Fruit fly (Drosophila melanogaster) whole organism, embryonic: ENCODE data around the gene Usp30.
A peak's percentile ranks its signal among the peaks of the same experiment; 100 is the strongest.

ENCODE experiments used
- Bgb ChIP-seq: fragments of 200-800 bp; sonication (Bioruptor generic); IDR thresholded peaks from 2 replicates; pipeline ENCODE4 v1.3.6; 2022; ENCODE audit warnings: missing biosample characterization, missing genetic modification characterization; ENCODE audit not compliant: partially characterized antibody
- CG11247 ChIP-seq: fragments of 200-800 bp; sonication (Bioruptor generic); IDR thresholded peaks from 2 replicates; pipeline ENCODE4 v1.3.6; 2022; ENCODE audit warnings: missing biosample characterization, missing genetic modification characterization
- CG12071 ChIP-seq: fragments of 200-800 bp; sonication (Bioruptor generic); optimal IDR thresholded peaks from 3 replicates; lab custom pipeline; 2018; ENCODE audit warnings: missing biosample characterization, mild to moderate bottlenecking, missing genetic modification characterization
- CG12769 ChIP-seq: fragments of 200-800 bp; sonication (Bioruptor generic); optimal IDR thresholded peaks from 2 replicates; lab custom pipeline; 2019; ENCODE audit warnings: missing biosample characterization, mild to moderate bottlenecking, missing genetic modification characterization, moderate library complexity
- CG13296 ChIP-seq: fragments of 200-800 bp; sonication (Bioruptor generic); optimal IDR thresholded peaks from 3 replicates; lab custom pipeline; 2018; ENCODE audit warnings: missing biosample characterization, mild to moderate bottlenecking, missing genetic modification characterization
- CG14710 ChIP-seq: fragments of 200-800 bp; sonication (Bioruptor generic); optimal IDR thresholded peaks from 3 replicates; lab custom pipeline; 2019; ENCODE audit warnings: missing biosample characterization, mild to moderate bottlenecking, missing genetic modification characterization, moderate library complexity
- CG15479 ChIP-seq: fragments of 200-800 bp; sonication (Bioruptor generic); optimal IDR thresholded peaks from 3 replicates; lab custom pipeline; 2019; ENCODE audit warnings: missing biosample characterization, mild to moderate bottlenecking, missing genetic modification characterization, moderate library complexity
- CG15696 ChIP-seq: fragments of 200-800 bp; sonication (Bioruptor generic); optimal IDR thresholded peaks from 2 replicates; lab custom pipeline; 2019; ENCODE audit warnings: missing biosample characterization, mild to moderate bottlenecking, missing genetic modification characterization, moderate library complexity
- CG32767 ChIP-seq: fragments of 200-800 bp; sonication (Bioruptor generic); IDR thresholded peaks from 2 replicates; pipeline ENCODE4 v1.3.6; 2022; ENCODE audit warnings: missing biosample characterization, missing genetic modification characterization
- CG33213 ChIP-seq: fragments of 200-800 bp; sonication (Bioruptor generic); optimal IDR thresholded peaks from 3 replicates; lab custom pipeline; 2016; ENCODE audit warnings: missing biosample characterization, missing genetic modification characterization
- CG34376 ChIP-seq: fragments of 200-800 bp; sonication (Bioruptor generic); optimal IDR thresholded peaks from 2 replicates; lab custom pipeline; 2018; ENCODE audit warnings: missing biosample characterization, mild to moderate bottlenecking, missing genetic modification characterization
- CG3838 ChIP-seq: fragments of 200-800 bp; sonication (Bioruptor generic); optimal IDR thresholded peaks from 3 replicates; lab custom pipeline; 2016; ENCODE audit warnings: missing biosample characterization, missing genetic modification characterization
- CG42726 ChIP-seq: fragments of 200-800 bp; sonication (Bioruptor generic); IDR thresholded peaks from 2 replicates; pipeline ENCODE4 v1.3.6; 2022; ENCODE audit warnings: missing biosample characterization, missing genetic modification characterization; ENCODE audit not compliant: partially characterized antibody
- CG4282 ChIP-seq: fragments of 200-800 bp; sonication (Bioruptor generic); optimal IDR thresholded peaks from 2 replicates; lab custom pipeline; 2016; ENCODE audit warnings: missing biosample characterization, missing genetic modification characterization
- CG6791 ChIP-seq: fragments of 200-800 bp; sonication (Bioruptor generic); IDR thresholded peaks from 3 replicates; pipeline ENCODE4 v1.3.6; 2022; ENCODE audit warnings: missing biosample characterization, missing genetic modification characterization; ENCODE audit not compliant: partially characterized antibody
- CG8359 ChIP-seq: fragments of 200-800 bp; sonication (Bioruptor generic); optimal IDR thresholded peaks from 2 replicates; lab custom pipeline; 2017; ENCODE audit warnings: missing biosample characterization, mild to moderate bottlenecking, missing genetic modification characterization, borderline replicate concordance
- CG8924 ChIP-seq: fragments of 200-800 bp; optimal IDR thresholded peaks from 3 replicates; lab custom pipeline; 2019; ENCODE audit warnings: missing biosample characterization, mild to moderate bottlenecking, missing genetic modification characterization, moderate library complexity
- CG9437 ChIP-seq: fragments of 200-800 bp; sonication (Bioruptor generic); optimal IDR thresholded peaks from 2 replicates; lab custom pipeline; 2018; ENCODE audit warnings: missing biosample characterization, mild to moderate bottlenecking, missing genetic modification characterization
- CG9797 ChIP-seq: fragments of 200-800 bp; sonication (Bioruptor generic); optimal IDR thresholded peaks from 3 replicates; lab custom pipeline; 2018; ENCODE audit warnings: missing biosample characterization, mild to moderate bottlenecking, missing genetic modification characterization
- CG9932 ChIP-seq: fragments of 200-800 bp; sonication (Bioruptor generic); IDR thresholded peaks from 2 replicates; pipeline ENCODE4 v1.3.6; 2022; ENCODE audit warnings: missing biosample characterization, missing genetic modification characterization
- CoRest ChIP-seq: fragments of 200-800 bp; sonication (Bioruptor generic); optimal IDR thresholded peaks from 3 replicates; lab custom pipeline; 2018; ENCODE audit warnings: missing biosample characterization, mild to moderate bottlenecking, missing genetic modification characterization, moderate library complexity
- Dad ChIP-seq: fragments of 200-800 bp; sonication (Bioruptor generic); optimal IDR thresholded peaks from 3 replicates; lab custom pipeline; 2016; ENCODE audit warnings: missing biosample characterization, missing genetic modification characterization
- Dip2 ChIP-seq: fragments of 200-800 bp; sonication (Bioruptor generic); IDR thresholded peaks from 2 replicates; pipeline ENCODE4 v1.3.6; 2022; ENCODE audit warnings: missing biosample characterization, missing genetic modification characterization
- Dp ChIP-seq: fragments of 200-800 bp; sonication (Bioruptor generic); optimal IDR thresholded peaks from 2 replicates; lab custom pipeline; 2018; ENCODE audit warnings: missing biosample characterization, mild to moderate bottlenecking, missing genetic modification characterization, moderate library complexity
- Fer1 ChIP-seq: fragments of 200-800 bp; sonication (Bioruptor generic); optimal IDR thresholded peaks from 2 replicates; lab custom pipeline; 2017; ENCODE audit warnings: missing biosample characterization, mild to moderate bottlenecking, missing genetic modification characterization
- Hmr ChIP-seq: fragments of 200-800 bp; sonication (Bioruptor generic); optimal IDR thresholded peaks from 3 replicates; lab custom pipeline; 2017; ENCODE audit warnings: mild to moderate bottlenecking, missing biosample characterization, missing genetic modification reagents, missing genetic modification characterization
- Hr78 ChIP-seq, 2 experiments: fragments of 200-800 bp in 1 of 2; fragments of >200 bp in 1 of 2; sonication (Bioruptor generic) in 1 of 2; optimal IDR thresholded peaks; 2 replicates each; lab custom pipeline; 2017 to 2019; ENCODE audit warnings: missing biosample characterization in 2 of 2, missing genetic modification characterization in 2 of 2, mild to moderate bottlenecking in 1 of 2, moderate library complexity in 1 of 2
- Med ChIP-seq: fragments of 200-800 bp; sonication (Bioruptor generic); peaks from one replicate; lab custom pipeline; 2016; ENCODE audit warnings: missing biosample characterization, missing genetic modification characterization, mild to moderate bottlenecking, inconsistent platforms, moderate library complexity
- NFAT ChIP-seq: fragments of 200-800 bp; sonication (Bioruptor generic); IDR thresholded peaks from 2 replicates; pipeline ENCODE4 v1.3.6; 2022; ENCODE audit warnings: missing biosample characterization, missing genetic modification characterization
- Pdp1 ChIP-seq, 2 experiments: fragments of 200-800 bp; sonication (Bioruptor generic); optimal IDR thresholded peaks; 3 replicates each; lab custom pipeline; 2016; ENCODE audit warnings: missing biosample characterization in 2 of 2, missing genetic modification characterization in 2 of 2, mild to moderate bottlenecking in 1 of 2, moderate library complexity in 1 of 2
- Sin3A ChIP-seq: fragments of >200 bp; optimal IDR thresholded peaks from 2 replicates; lab custom pipeline; 2018
- amos ChIP-seq: fragments of 200-800 bp; sonication (Bioruptor generic); IDR thresholded peaks from 2 replicates; pipeline ENCODE4 v1.3.6; 2022; ENCODE audit warnings: missing biosample characterization, missing genetic modification characterization; ENCODE audit not compliant: partially characterized antibody
- cato ChIP-seq: fragments of 200-800 bp; sonication (Bioruptor generic); optimal IDR thresholded peaks from 2 replicates; lab custom pipeline; 2016; ENCODE audit warnings: missing biosample characterization, missing genetic modification characterization, borderline replicate concordance
- chn ChIP-seq: fragments of 200-800 bp; sonication (Bioruptor generic); optimal IDR thresholded peaks from 2 replicates; lab custom pipeline; 2016; ENCODE audit warnings: missing biosample characterization, missing genetic modification characterization
- crp ChIP-seq, 2 experiments: fragments of 200-800 bp; sonication (Bioruptor generic); optimal IDR thresholded peaks; 2 replicates in 1 of 2; 3 replicates in 1 of 2; lab custom pipeline; 2017; ENCODE audit warnings: missing biosample characterization in 2 of 2, missing genetic modification characterization in 2 of 2, mild to moderate bottlenecking in 1 of 2, moderate library complexity in 1 of 2
- dati ChIP-seq: fragments of 200-800 bp; sonication (Bioruptor generic); IDR thresholded peaks from 2 replicates; pipeline ENCODE4 v1.3.6; 2022; ENCODE audit warnings: missing biosample characterization, missing genetic modification characterization
- emc ChIP-seq: fragments of 200-800 bp; sonication (Bioruptor generic); optimal IDR thresholded peaks from 2 replicates; lab custom pipeline; 2016; ENCODE audit warnings: missing biosample characterization, missing genetic modification characterization
- exex ChIP-seq: fragments of 200-800 bp; sonication (Bioruptor generic); optimal IDR thresholded peaks from 4 replicates; lab custom pipeline; 2018; ENCODE audit warnings: missing biosample characterization, mild to moderate bottlenecking, missing genetic modification characterization, moderate library complexity
- hbn ChIP-seq: fragments of 200-800 bp; sonication (Bioruptor generic); IDR thresholded peaks from 2 replicates; pipeline ENCODE4 v1.3.6; 2022; ENCODE audit warnings: missing biosample characterization, missing genetic modification characterization; ENCODE audit not compliant: partially characterized antibody
- hkb ChIP-seq, 2 experiments: fragments of 200-800 bp in 1 of 2; fragments of >200 bp in 1 of 2; sonication (Bioruptor generic) in 1 of 2; IDR thresholded peaks in 1 of 2; optimal IDR thresholded peaks in 1 of 2; 2 replicates each; pipeline versions ENCODE4 v1.3.6 to Lab custom; 2017 to 2022; ENCODE audit warnings: missing biosample characterization in 1 of 2, missing genetic modification characterization in 1 of 2
- nau ChIP-seq: fragments of 200-800 bp; sonication (Bioruptor generic); optimal IDR thresholded peaks from 3 replicates; lab custom pipeline; 2017; ENCODE audit warnings: missing biosample characterization, mild to moderate bottlenecking, missing genetic modification characterization, missing genetic modification reagents
- pita ChIP-seq: fragments of 200-800 bp; sonication (Bioruptor generic); optimal IDR thresholded peaks from 2 replicates; lab custom pipeline; 2017; ENCODE audit warnings: missing biosample characterization, mild to moderate bottlenecking, missing genetic modification characterization
- row ChIP-seq: fragments of 200-800 bp; sonication (Bioruptor generic); IDR thresholded peaks from 3 replicates; pipeline ENCODE4 v1.3.6; 2022; ENCODE audit warnings: missing biosample characterization, missing genetic modification characterization
- sd ChIP-seq: fragments of 200-800 bp; sonication (Bioruptor generic); optimal IDR thresholded peaks from 3 replicates; lab custom pipeline; 2018; ENCODE audit warnings: missing biosample characterization, mild to moderate bottlenecking, missing genetic modification characterization, moderate library complexity
- tna ChIP-seq: fragments of 200-800 bp; sonication (Bioruptor generic); IDR thresholded peaks from 2 replicates; pipeline ENCODE4 v1.3.6; 2022; ENCODE audit warnings: missing biosample characterization, missing genetic modification characterization; ENCODE audit not compliant: partially characterized antibody
- unc-4 ChIP-seq: fragments of 200-800 bp; sonication (Bioruptor generic); IDR thresholded peaks from 2 replicates; pipeline ENCODE4 v1.3.6; 2022; ENCODE audit warnings: missing biosample characterization, missing genetic modification characterization; ENCODE audit not compliant: partially characterized antibody

Gene Usp30

DNA sequence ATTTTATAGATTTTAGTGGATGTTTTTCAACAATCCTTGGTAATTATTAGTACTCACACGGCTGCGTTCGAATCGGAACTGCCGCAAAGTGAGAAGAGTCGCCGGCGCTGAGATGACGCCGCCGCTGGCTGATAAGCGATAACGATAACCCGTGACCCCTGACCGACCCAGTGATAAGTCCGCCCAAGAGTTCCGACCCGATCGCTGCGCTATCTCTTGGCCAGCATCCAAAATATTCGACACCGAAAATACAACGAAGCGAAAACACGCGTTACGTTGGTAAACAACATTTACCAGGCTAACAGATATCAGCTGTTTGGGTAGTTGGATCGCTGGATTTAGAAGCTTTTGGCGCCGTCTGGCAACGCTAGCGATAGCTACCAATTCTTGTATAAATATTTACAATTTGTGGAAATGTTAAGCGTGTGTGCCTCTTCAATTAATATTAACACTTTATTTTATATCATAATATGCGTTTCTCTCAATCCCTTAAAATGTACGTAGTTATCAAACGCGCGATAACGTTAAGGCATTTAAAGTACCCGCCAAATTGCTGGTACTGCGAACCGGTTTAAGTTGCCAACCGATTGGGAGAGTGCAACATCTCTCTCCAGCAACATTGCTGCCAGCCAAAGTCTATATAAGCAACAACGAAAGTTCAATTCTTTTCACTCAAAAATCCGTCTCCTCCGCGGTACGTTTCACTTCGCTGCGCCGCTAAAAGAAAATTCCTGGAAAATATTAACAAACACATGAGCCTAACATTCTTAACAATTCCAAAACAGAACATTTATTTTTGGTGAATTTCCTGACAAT is 37.1 kb upstream of the Usp30 start, which contains the start of the genes Shmt and CG3726 (continued):
- TF ChIP-seq CG14710 (tag; lab: Kevin White, UChicago), result no peak
- no peak for TF ChIP-seq CG33213 (GFP tag; lab: Kevin White, UChicago)
- peak in 1 of 2 experiments; percentile 13 for TF ChIP-seq Pdp1 (GFP tag; optimal IDR thresholded peaks at IDR 0.05; lab: Kevin White, UChicago)
- TF ChIP-seq emc (GFP tag; lab: Kevin White, UChicago), result no peak
- TF ChIP-seq Hmr, result peak; percentile 24
- no peak; the same call in 1 of the 2 replicates for TF ChIP-seq NFAT
- peak; percentile 4 for TF ChIP-seq Sin3A (lab: Kevin White, UChicago)
- peak; percentile 1 for TF ChIP-seq hkb (optimal IDR thresholded peaks at IDR 0.05; lab: Kevin White, UChicago)
- no peak for TF ChIP-seq hkb (GFP tag; IDR thresholded peaks at IDR 0.05; lab: Robert Waterston, UW)
- no peak for TF ChIP-seq Dip2 (GFP tag; lab: Robert Waterston, UW)
- TF ChIP-seq CG12769 (tag; lab: Kevin White, UChicago), result peak; percentile 49
- peak in 1 of 2 experiments; percentile 98 for TF ChIP-seq Hr78 (GFP tag; optimal IDR thresholded peaks at IDR 0.05; lab: Kevin White, UChicago)
- peak; percentile 44 for TF ChIP-seq CG12071
- no peak for TF ChIP-seq CG42726 (GFP tag; lab: Robert Waterston, UW)
- TF ChIP-seq CG11247 (GFP tag; lab: Robert Waterston, UW), result no peak
- 0 out of 3 replicates have a peak, but pooled peaks have one; percentile 41 for TF ChIP-seq CG6791 (GFP tag; lab: Robert Waterston, UW)
- no peak; the same call in 2 of the 3 replicates for TF ChIP-seq row (GFP tag; lab: Robert Waterston, UW)
- TF ChIP-seq Bgb (GFP tag; lab: Robert Waterston, UW), result peak; percentile 34; the same call in 1 of the 2 replicates
- TF ChIP-seq Dp, result peak; percentile 75
- TF ChIP-seq CG15479, result no peak
- peak; percentile 43 for TF ChIP-seq CG13296
- TF ChIP-seq cato (GFP tag; lab: Kevin White, UChicago), result no peak
- TF ChIP-seq CG9797 (GFP tag; lab: Kevin White, UChicago), result no peak
- peak; percentile 5 to 90 for TF ChIP-seq crp (GFP tag; optimal IDR thresholded peaks at IDR 0.05; lab: Kevin White, UChicago)
- no peak for TF ChIP-seq CG4282 (GFP tag; lab: Kevin White, UChicago)
- no peak for TF ChIP-seq Dad
- no peak for TF ChIP-seq exex (tag; lab: Kevin White, UChicago)
- peak; percentile 73 for TF ChIP-seq Med (GFP tag; lab: Kevin White, UChicago)
- no peak for TF ChIP-seq CG3838 (GFP tag; lab: Kevin White, UChicago)
- no peak for TF ChIP-seq CG15696 (tag; lab: Kevin White, UChicago)
- TF ChIP-seq CG8924 (tag; lab: Kevin White, UChicago), result peak; percentile 9
- TF ChIP-seq amos, result peak; percentile 37; the same call in 1 of the 2 replicates
- TF ChIP-seq CG8359, result no peak
- TF ChIP-seq sd (tag; lab: Kevin White, UChicago), result peak; percentile 23
- TF ChIP-seq hbn, result 0 out of 2 replicates have a peak, but pooled peaks have one; percentile 20
- TF ChIP-seq CG34376, result peak; percentile 5
- TF ChIP-seq tna (GFP tag; lab: Robert Waterston, UW), result no peak
- TF ChIP-seq CG9932 (GFP tag; lab: Robert Waterston, UW), result no peak
- TF ChIP-seq nau (GFP tag; lab: Kevin White, UChicago), result no peak
- no peak for TF ChIP-seq chn
- TF ChIP-seq CG32767 (GFP tag; lab: Robert Waterston, UW), result no peak
- no peak for TF ChIP-seq dati (GFP tag; lab: Robert Waterston, UW)
- peak; percentile 4 for TF ChIP-seq CoRest (tag; lab: Kevin White, UChicago)
- TF ChIP-seq unc-4 (GFP tag; lab: Robert Waterston, UW), result no peak
- peak; percentile 42 for TF ChIP-seq Fer1 (GFP tag; lab: Kevin White, UChicago)
- TF ChIP-seq CG9437 (GFP tag; lab: Kevin White, UChicago), result peak; percentile 81
- TF ChIP-seq pita (GFP tag; lab: Kevin White, UChicago), result peak; percentile 16
